Worm (Caenorhabditis elegans) whole organism, late embryonic: ENCODE data around the gene rack-1.

Source experiments
- K02D7.2 ChIP-seq: sonication (generic microtip); optimal IDR thresholded peaks from 2 replicates; lab custom pipeline; 2017; ENCODE audit warnings: mild to moderate bottlenecking, missing genetic modification characterization, missing compliant biosample characterization
- K09A11.1 ChIP-seq: sonication (generic microtip); optimal IDR thresholded peaks from 2 replicates; lab custom pipeline; 2017; ENCODE audit warnings: antibody characterized with exemption, mild to moderate bottlenecking, missing genetic modification characterization, missing compliant biosample characterization; ENCODE audit not compliant: insufficient read depth
- Y22D7AL.16 ChIP-seq: sonication (generic microtip); optimal IDR thresholded peaks from 2 replicates; lab custom pipeline; 2016; ENCODE audit warnings: missing genetic modification characterization, missing compliant biosample characterization
- ahr-1 ChIP-seq: sonication (generic microtip); optimal IDR thresholded peaks from 2 replicates; lab custom pipeline; 2016; ENCODE audit warnings: missing genetic modification characterization, missing compliant biosample characterization
- ceh-18 ChIP-seq: sonication (generic microtip); optimal IDR thresholded peaks from 2 replicates; lab custom pipeline; 2016; ENCODE audit warnings: missing genetic modification characterization, missing compliant biosample characterization
- ceh-2 ChIP-seq: sonication (generic microtip); optimal IDR thresholded peaks from 2 replicates; lab custom pipeline; 2016; ENCODE audit warnings: missing genotype, missing genetic modification characterization, missing compliant biosample characterization
- ceh-30 ChIP-seq: fragments of 150-350 bp; optimal IDR thresholded peaks from 2 replicates; lab custom pipeline; 2014; ENCODE audit warnings: missing biosample characterization, missing genetic modification characterization
- ceh-31 ChIP-seq: sonication (generic microtip); optimal IDR thresholded peaks from 2 replicates; lab custom pipeline; 2016; ENCODE audit warnings: missing genetic modification characterization, missing compliant biosample characterization
- ceh-34 ChIP-seq: sonication (generic microtip); optimal IDR thresholded peaks from 2 replicates; lab custom pipeline; 2016; ENCODE audit warnings: mild to moderate bottlenecking, missing genetic modification characterization, missing compliant biosample characterization
- ceh-48 ChIP-seq: sonication (generic microtip); optimal IDR thresholded peaks from 2 replicates; lab custom pipeline; 2016; ENCODE audit warnings: missing genetic modification characterization, inconsistent platforms, missing compliant biosample characterization
- che-1 ChIP-seq: sonication (generic microtip); optimal IDR thresholded peaks from 2 replicates; lab custom pipeline; 2016; ENCODE audit warnings: mild to moderate bottlenecking, missing genetic modification characterization, missing compliant biosample characterization
- dve-1 ChIP-seq: sonication (generic microtip); optimal IDR thresholded peaks from 2 replicates; lab custom pipeline; 2017; ENCODE audit warnings: antibody characterized with exemption, mild to moderate bottlenecking, missing genetic modification characterization, missing compliant biosample characterization
- elt-2 ChIP-seq: sonication (generic microtip); optimal IDR thresholded peaks from 2 replicates; lab custom pipeline; 2016; ENCODE audit warnings: missing genetic modification reagents, missing genetic modification characterization, missing compliant biosample characterization
- eyg-1 ChIP-seq: sonication (generic microtip); optimal IDR thresholded peaks from 2 replicates; lab custom pipeline; 2016; ENCODE audit warnings: missing genotype, missing genetic modification characterization, missing compliant biosample characterization
- fax-1 ChIP-seq: sonication (generic microtip); optimal IDR thresholded peaks from 2 replicates; lab custom pipeline; 2016; ENCODE audit warnings: missing genotype, missing genetic modification characterization, missing compliant biosample characterization
- fkh-10 ChIP-seq: fragments of 150-350 bp; optimal IDR thresholded peaks from 2 replicates; lab custom pipeline; 2014; ENCODE audit warnings: missing biosample characterization, missing genetic modification reagents, missing genetic modification characterization
- gmeb-2 ChIP-seq: sonication (generic microtip); optimal IDR thresholded peaks from 2 replicates; lab custom pipeline; 2016; ENCODE audit warnings: missing genetic modification characterization, inconsistent platforms, missing compliant biosample characterization
- hlh-13 ChIP-seq: fragments of 200-800 bp; sonication (Bioruptor generic); optimal IDR thresholded peaks from 2 replicates; lab custom pipeline; 2018; ENCODE audit warnings: mild to moderate bottlenecking, missing genetic modification characterization, missing compliant biosample characterization
- hlh-15 ChIP-seq: sonication (generic microtip); optimal IDR thresholded peaks from 2 replicates; lab custom pipeline; 2016; ENCODE audit warnings: missing genetic modification characterization, missing compliant biosample characterization
- hlh-8 ChIP-seq: sonication (generic microtip); optimal IDR thresholded peaks from 2 replicates; lab custom pipeline; 2016; ENCODE audit warnings: missing genotype, missing genetic modification characterization, missing compliant biosample characterization
- lim-6 ChIP-seq: sonication (generic microtip); optimal IDR thresholded peaks from 2 replicates; lab custom pipeline; 2016; ENCODE audit warnings: missing genetic modification characterization, missing compliant biosample characterization
- madf-2 ChIP-seq: sonication (generic microtip); optimal IDR thresholded peaks from 2 replicates; lab custom pipeline; 2017; ENCODE audit warnings: missing genetic modification characterization, missing compliant biosample characterization
- mec-3 ChIP-seq: sonication (generic microtip); optimal IDR thresholded peaks from 2 replicates; lab custom pipeline; 2016; ENCODE audit warnings: borderline replicate concordance, missing genetic modification characterization, missing compliant biosample characterization
- nfya-1 ChIP-seq: sonication (generic microtip); optimal IDR thresholded peaks from 2 replicates; lab custom pipeline; 2017; ENCODE audit warnings: missing genetic modification characterization, mild to moderate bottlenecking, missing compliant biosample characterization, antibody characterized with exemption, moderate library complexity
- odd-2 ChIP-seq: sonication (generic microtip); optimal IDR thresholded peaks from 2 replicates; lab custom pipeline; 2017; ENCODE audit warnings: antibody characterized with exemption, mild to moderate bottlenecking, missing genetic modification characterization, missing compliant biosample characterization
- pha-4 ChIP-seq: fragments of 150-350 bp; optimal IDR thresholded peaks from 2 replicates; lab custom pipeline; 2018; ENCODE audit warnings: missing biosample characterization, missing genetic modification reagents, missing genetic modification characterization
- pqm-1 ChIP-seq: sonication (generic microtip); optimal IDR thresholded peaks from 2 replicates; lab custom pipeline; 2016; ENCODE audit warnings: missing genetic modification characterization, missing compliant biosample characterization
- ref-2 ChIP-seq: sonication (generic microtip); optimal IDR thresholded peaks from 2 replicates; lab custom pipeline; 2016; ENCODE audit warnings: missing genetic modification characterization, missing compliant biosample characterization
- rnt-1 ChIP-seq: sonication (generic microtip); optimal IDR thresholded peaks from 2 replicates; lab custom pipeline; 2016; ENCODE audit warnings: missing genetic modification characterization, missing compliant biosample characterization
- sdc-2 ChIP-seq: sonication (generic microtip); optimal IDR thresholded peaks from 2 replicates; lab custom pipeline; 2016; ENCODE audit warnings: missing genotype, missing genetic modification characterization, missing compliant biosample characterization
- sox-2 ChIP-seq: fragments of 200-800 bp; sonication (Bioruptor generic); IDR thresholded peaks from 2 replicates; pipeline ENCODE4 v1.3.6; 2022; ENCODE audit warnings: missing genetic modification reagents, missing genetic modification characterization, missing compliant biosample characterization
- syd-9 ChIP-seq: sonication (generic microtip); optimal IDR thresholded peaks from 2 replicates; lab custom pipeline; 2016; ENCODE audit warnings: mild to moderate bottlenecking, missing genetic modification characterization, moderate library complexity, missing compliant biosample characterization
- tbx-2 ChIP-seq: sonication (generic microtip); optimal IDR thresholded peaks from 2 replicates; lab custom pipeline; 2016; ENCODE audit warnings: missing genetic modification characterization, missing compliant biosample characterization
- tbx-7 ChIP-seq: sonication (generic microtip); optimal IDR thresholded peaks from 2 replicates; lab custom pipeline; 2016; ENCODE audit warnings: missing genotype, missing genetic modification characterization, missing compliant biosample characterization
- unc-42 ChIP-seq: sonication (generic microtip); optimal IDR thresholded peaks from 2 replicates; lab custom pipeline; 2016; ENCODE audit warnings: missing genotype, missing genetic modification characterization, missing compliant biosample characterization
- unc-86 ChIP-seq: sonication (generic microtip); optimal IDR thresholded peaks from 2 replicates; lab custom pipeline; 2016; ENCODE audit warnings: missing genetic modification characterization, missing compliant biosample characterization
- zip-5 ChIP-seq: sonication (generic microtip); optimal IDR thresholded peaks from 2 replicates; lab custom pipeline; 2016; ENCODE audit warnings: missing genetic modification characterization, missing compliant biosample characterization
- ztf-16 ChIP-seq: sonication (generic microtip); optimal IDR thresholded peaks from 2 replicates; lab custom pipeline; 2017; ENCODE audit warnings: missing genetic modification characterization, missing compliant biosample characterization

Gene rack-1

ce11 chrIV:10219208-10219607, 42.7 kb downstream of the rack-1 start, which contains the start of gene qns-1:
TSS of gene qns-1 (minus strand) at chrIV:10219308.
- no peak for TF ChIP-seq K09A11.1 (tag; lab: Kevin White, UChicago)
- no peak for TF ChIP-seq dve-1 (tag; lab: Kevin White, UChicago)
- no peak for TF ChIP-seq pha-4 (tag; lab: Kevin White, UChicago)

ce11 chrIV:10221187-10221586, 44.7 kb downstream of the rack-1 start, which contains the start of gene tram-1:
TSS of gene tram-1 (minus strand) at chrIV:10221287.
- TF ChIP-seq Y22D7AL.16 (tag; lab: Kevin White, UChicago): no peak
- TF ChIP-seq zip-5 (tag; lab: Kevin White, UChicago): no peak
- no peak for TF ChIP-seq ceh-18 (tag; lab: Kevin White, UChicago)
- TF ChIP-seq nfya-1 (tag; lab: Kevin White, UChicago): no peak
- no peak for TF ChIP-seq sox-2
- TF ChIP-seq pqm-1 (tag; lab: Kevin White, UChicago): no peak
- TF ChIP-seq ahr-1 (tag; lab: Kevin White, UChicago): no peak
- TF ChIP-seq ceh-30 (tag; lab: Kevin White, UChicago): no peak
- no peak for TF ChIP-seq fax-1 (tag; lab: Kevin White, UChicago)
- TF ChIP-seq ceh-48: no peak

DNA sequence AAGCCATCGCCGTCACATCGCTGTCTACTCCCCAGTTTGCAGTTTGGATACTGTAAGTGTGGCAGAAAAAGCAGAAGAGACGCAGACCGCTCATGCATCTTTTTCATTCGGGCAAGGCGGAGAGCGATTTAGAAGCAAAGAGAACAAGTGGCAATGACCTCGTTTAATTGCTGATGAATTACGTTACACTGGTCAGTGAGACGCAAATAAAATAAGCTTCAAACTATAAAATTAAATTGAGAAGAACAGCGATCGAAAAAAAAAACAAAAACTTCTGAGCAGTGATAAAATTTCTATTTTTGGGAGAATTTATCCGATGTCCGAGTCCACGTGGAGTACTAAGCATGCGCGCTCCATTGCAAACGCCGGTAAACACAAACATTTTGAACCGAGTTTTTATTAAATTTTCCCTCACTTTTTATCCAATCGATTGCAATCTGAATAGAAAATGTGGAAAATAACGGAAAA, 45.7 kb downstream of the rack-1 start, which contains the start of gene C24F3.2:
Gene C24F3.2 (plus strand): TSS at position 418 of the 468 bp plus-strand sequence.
- TF ChIP-seq sdc-2 (no peak), elt-2 (tag; lab: Kevin White, UChicago) (no peak), pha-4 (tag; lab: Kevin White, UChicago) (no peak), ceh-18 (tag; lab: Kevin White, UChicago) (peak; percentile 29), gmeb-2 (tag; lab: Kevin White, UChicago) (no peak), ref-2 (tag; lab: Kevin White, UChicago) (peak; percentile 68), hlh-8 (tag; lab: Kevin White, UChicago) (no peak), syd-9 (tag; lab: Kevin White, UChicago) (peak; percentile 6), che-1 (no peak), ahr-1 (tag; lab: Kevin White, UChicago) (no peak), Y22D7AL.16 (tag; lab: Kevin White, UChicago) (no peak), nfya-1 (tag; lab: Kevin White, UChicago) (peak; percentile 17), ceh-2 (tag; lab: Kevin White, UChicago) (peak; percentile 26), K02D7.2 (tag; lab: Kevin White, UChicago) (no peak), mec-3 (tag; lab: Kevin White, UChicago) (no peak), hlh-13 (GFP tag; lab: Kevin White, UChicago) (no peak), hlh-15 (tag; lab: Kevin White, UChicago) (no peak), lim-6 (tag; lab: Kevin White, UChicago) (no peak), odd-2 (tag; lab: Kevin White, UChicago) (no peak), zip-5 (tag; lab: Kevin White, UChicago) (peak; percentile 5), ceh-31 (tag; lab: Kevin White, UChicago) (peak; percentile 64), tbx-2 (tag; lab: Kevin White, UChicago) (peak; percentile 30), rnt-1 (tag; lab: Kevin White, UChicago) (peak; percentile 21), unc-42 (tag; lab: Kevin White, UChicago) (peak; percentile 75), fkh-10 (no peak)

DNA sequence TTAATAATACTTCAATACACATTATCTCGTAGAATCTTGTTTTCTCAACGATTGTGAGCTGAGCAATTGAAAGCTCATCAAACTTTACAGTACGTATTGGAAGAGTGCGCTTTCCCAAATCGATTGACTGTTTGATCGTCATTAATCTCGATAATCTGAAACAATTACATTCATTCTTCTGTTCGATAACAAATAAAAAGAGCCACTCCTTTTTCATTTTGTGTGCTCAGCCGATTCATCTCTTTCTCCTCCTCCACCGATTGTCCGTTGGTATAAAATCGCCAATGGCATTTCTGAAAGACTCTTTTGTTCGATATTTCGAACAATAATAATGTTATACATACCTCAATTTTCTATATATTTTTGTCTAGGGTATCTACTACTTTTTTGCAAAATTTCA, 47.2 kb downstream of the rack-1 start, which contains the start of gene nas-12:
Gene nas-12 (plus strand): TSS at position 301 of the 400 bp plus-strand sequence.
- no peak for TF ChIP-seq pha-4 (tag; lab: Kevin White, UChicago)
- TF ChIP-seq eyg-1 (tag; lab: Kevin White, UChicago): no peak
- no peak for TF ChIP-seq tbx-7 (tag; lab: Kevin White, UChicago)
- no peak for TF ChIP-seq ceh-34 (tag; lab: Kevin White, UChicago)
- TF ChIP-seq madf-2 (tag; lab: Kevin White, UChicago): no peak
- no peak for TF ChIP-seq mec-3 (tag; lab: Kevin White, UChicago)
- no peak for TF ChIP-seq ztf-16 (tag; lab: Kevin White, UChicago)
- no peak for TF ChIP-seq nfya-1 (tag; lab: Kevin White, UChicago)
- TF ChIP-seq elt-2 (tag; lab: Kevin White, UChicago): no peak
- TF ChIP-seq unc-86 (tag; lab: Kevin White, UChicago): no peak
